Worm (Caenorhabditis elegans) whole organism, young adult: ENCODE measurements around the gene fbxa-69.
"Not testable (repeated sequence)": the region's sequence is repeated elsewhere in the genome, so short reads cannot be mapped to it uniquely, and the experiment has no call there.

Source experiments
- B0261.1 ChIP-seq: sonication (generic microtip); optimal IDR thresholded peaks from 2 replicates; lab custom pipeline; 2016; ENCODE audit warnings: mild to moderate bottlenecking, missing genetic modification characterization, moderate library complexity, missing compliant biosample characterization
- D2030.7 ChIP-seq: fragments of 200-800 bp; sonication (Bioruptor generic); IDR thresholded peaks from 2 replicates; pipeline ENCODE4 v1.3.6; 2022; ENCODE audit warnings: missing genetic modification reagents, missing genetic modification characterization, missing compliant biosample characterization
- F10E7.11 ChIP-seq: sonication (generic microtip); optimal IDR thresholded peaks from 2 replicates; lab custom pipeline; 2017; ENCODE audit warnings: mild to moderate bottlenecking, missing genetic modification characterization, moderate library complexity, missing compliant biosample characterization
- F33H1.4 ChIP-seq: fragments of 200-800 bp; sonication (Bioruptor generic); IDR thresholded peaks from 2 replicates; pipeline ENCODE4 v1.3.6; 2022; ENCODE audit warnings: missing genetic modification reagents, missing genetic modification characterization, missing compliant biosample characterization
- F55B11.4 ChIP-seq: sonication (generic microtip); optimal IDR thresholded peaks from 2 replicates; lab custom pipeline; 2016; ENCODE audit warnings: missing compliant biosample characterization, missing genetic modification characterization, borderline replicate concordance; ENCODE audit not compliant: insufficient read depth
- K11D2.4 ChIP-seq: fragments of 200-800 bp; sonication (Bioruptor generic); IDR thresholded peaks from 2 replicates; pipeline ENCODE4 v1.3.6; 2022; ENCODE audit warnings: missing genetic modification reagents, missing genetic modification characterization, missing compliant biosample characterization
- T26A5.8 ChIP-seq: sonication (generic microtip); optimal IDR thresholded peaks from 2 replicates; lab custom pipeline; 2016; ENCODE audit warnings: missing genetic modification characterization, missing compliant biosample characterization
- Y53F4B.3 ChIP-seq: fragments of 200-800 bp; sonication (Bioruptor generic); IDR thresholded peaks from 2 replicates; pipeline ENCODE4 v1.3.6; 2022; ENCODE audit warnings: missing genetic modification reagents, missing genetic modification characterization, missing compliant biosample characterization
- Y79H2A.3 ChIP-seq: fragments of 200-800 bp; sonication (Bioruptor generic); conservative IDR thresholded peaks from 2 replicates; pipeline ENCODE4 v1.3.6; 2022; ENCODE audit warnings: missing genetic modification reagents, missing genetic modification characterization, missing compliant biosample characterization
- akir-1 ChIP-seq: fragments of 200-800 bp; sonication (Bioruptor generic); optimal IDR thresholded peaks from 2 replicates; lab custom pipeline; 2018; ENCODE audit warnings: mild to moderate bottlenecking, missing genetic modification characterization, moderate library complexity, missing compliant biosample characterization
- aptf-3 ChIP-seq: fragments of 200-800 bp; sonication (Bioruptor generic); IDR thresholded peaks from 2 replicates; pipeline ENCODE4 v1.3.6; 2022; ENCODE audit warnings: missing genetic modification characterization, missing compliant biosample characterization
- athp-1 ChIP-seq: sonication (generic microtip); optimal IDR thresholded peaks from 2 replicates; lab custom pipeline; 2017; ENCODE audit warnings: mild to moderate bottlenecking, missing genetic modification characterization, missing compliant biosample characterization
- cebp-2 ChIP-seq: fragments of 200-800 bp; sonication (Bioruptor generic); IDR thresholded peaks from 2 replicates; pipeline ENCODE4 v1.3.6; 2022; ENCODE audit warnings: missing genetic modification characterization, missing compliant biosample characterization
- dox-1 ChIP-seq: fragments of 200-800 bp; sonication (Bioruptor generic); IDR thresholded peaks from 2 replicates; pipeline ENCODE4 v1.3.6; 2022; ENCODE audit warnings: missing genetic modification reagents, missing genetic modification characterization, missing compliant biosample characterization
- dpff-1 ChIP-seq: sonication (generic microtip); optimal IDR thresholded peaks from 2 replicates; lab custom pipeline; 2017; ENCODE audit warnings: mild to moderate bottlenecking, missing genetic modification characterization, missing compliant biosample characterization
- dpl-1 ChIP-seq: fragments of 150-350 bp; optimal IDR thresholded peaks from 2 replicates; lab custom pipeline; 2014; ENCODE audit warnings: missing biosample characterization, missing genetic modification reagents, missing genetic modification characterization
- him-1 ChIP-seq: sonication (generic microtip); optimal IDR thresholded peaks from 2 replicates; lab custom pipeline; 2016; ENCODE audit warnings: missing genotype, missing genetic modification reagents, missing genetic modification characterization, missing compliant biosample characterization
- hlh-12 ChIP-seq: sonication (generic microtip); optimal IDR thresholded peaks from 2 replicates; lab custom pipeline; 2016; ENCODE audit warnings: missing genetic modification characterization, missing compliant biosample characterization
- hrde-1 ChIP-seq: sonication (generic microtip); optimal IDR thresholded peaks from 2 replicates; lab custom pipeline; 2016; ENCODE audit warnings: missing genetic modification characterization, mild to moderate bottlenecking, missing compliant biosample characterization, moderate library complexity, missing genotype, missing genetic modification reagents, borderline replicate concordance
- lag-1 ChIP-seq: fragments of 200-800 bp; sonication (Bioruptor generic); IDR thresholded peaks from 2 replicates; pipeline ENCODE4 v1.3.6; 2022; ENCODE audit warnings: missing genetic modification reagents, missing genetic modification characterization, missing compliant biosample characterization
- let-526 ChIP-seq: fragments of 200-800 bp; sonication (Bioruptor generic); IDR thresholded peaks from 2 replicates; pipeline ENCODE4 v1.3.6; 2022; ENCODE audit warnings: missing genetic modification reagents, missing genetic modification characterization, missing compliant biosample characterization
- let-607 ChIP-seq, 2 experiments: fragments of 200-800 bp in 1 of 2; sonication (Bioruptor generic) in 1 of 2; sonication (generic microtip) in 1 of 2; optimal IDR thresholded peaks; 2 replicates each; lab custom pipeline; 2016 to 2018; ENCODE audit warnings: mild to moderate bottlenecking in 2 of 2, missing compliant biosample characterization in 2 of 2, missing genetic modification characterization in 2 of 2, moderate library complexity in 2 of 2, missing genotype in 1 of 2
- lin-26 ChIP-seq: fragments of 200-800 bp; sonication (Bioruptor generic); IDR thresholded peaks from 2 replicates; pipeline ENCODE4 v1.3.6; 2022; ENCODE audit warnings: missing genetic modification reagents, missing genetic modification characterization, missing compliant biosample characterization
- lin-35 ChIP-seq, 3 experiments: fragments of 150-350 bp in 2 of 3; sonication (generic microtip) in 1 of 3; optimal IDR thresholded peaks; 2 replicates each; lab custom pipeline; 2014 to 2018; ENCODE audit warnings: missing biosample characterization in 3 of 3, missing genetic modification characterization in 3 of 3, missing genetic modification reagents in 3 of 3
- lin-54 ChIP-seq: fragments of 200-800 bp; sonication (Bioruptor generic); optimal IDR thresholded peaks from 2 replicates; lab custom pipeline; 2018; ENCODE audit warnings: mild to moderate bottlenecking, missing genetic modification characterization, missing compliant biosample characterization
- lsl-1 ChIP-seq: fragments of 200-800 bp; sonication (Bioruptor generic); optimal IDR thresholded peaks from 2 replicates; lab custom pipeline; 2018; ENCODE audit warnings: mild to moderate bottlenecking, missing genetic modification characterization, moderate library complexity, missing compliant biosample characterization
- madf-6 ChIP-seq: fragments of 200-800 bp; sonication (Bioruptor generic); IDR thresholded peaks from 2 replicates; pipeline ENCODE4 v1.3.6; 2022; ENCODE audit warnings: missing genetic modification reagents, missing genetic modification characterization, missing compliant biosample characterization
- nfya-2 ChIP-seq: fragments of 200-800 bp; sonication (Bioruptor generic); IDR thresholded peaks from 2 replicates; pipeline ENCODE4 v1.3.6; 2022; ENCODE audit warnings: missing genetic modification reagents, missing genetic modification characterization, missing compliant biosample characterization
- nfyb-1 ChIP-seq: fragments of 200-800 bp; sonication (Bioruptor generic); IDR thresholded peaks from 2 replicates; pipeline ENCODE4 v1.3.6; 2022; ENCODE audit warnings: missing genetic modification reagents, missing genetic modification characterization, missing compliant biosample characterization
- nhr-90 ChIP-seq: sonication (generic microtip); optimal IDR thresholded peaks from 2 replicates; lab custom pipeline; 2016; ENCODE audit warnings: missing genotype, mild to moderate bottlenecking, missing genetic modification characterization, missing compliant biosample characterization
- rcor-1 ChIP-seq: fragments of 200-800 bp; sonication (Bioruptor generic); IDR thresholded peaks from 2 replicates; pipeline ENCODE4 v1.3.6; 2022; ENCODE audit warnings: missing genetic modification reagents, missing genetic modification characterization, missing compliant biosample characterization
- repo-1 ChIP-seq: sonication (generic microtip); optimal IDR thresholded peaks from 2 replicates; lab custom pipeline; 2017; ENCODE audit warnings: mild to moderate bottlenecking, missing genetic modification characterization, missing compliant biosample characterization
- snpc-1.3 ChIP-seq: sonication (generic microtip); optimal IDR thresholded peaks from 2 replicates; lab custom pipeline; 2017; ENCODE audit warnings: missing genetic modification characterization, mild to moderate bottlenecking, missing compliant biosample characterization, antibody characterized with exemption, moderate library complexity, missing genotype, missing genetic modification reagents; ENCODE audit not compliant: insufficient read depth
- somi-1 ChIP-seq: fragments of 200-800 bp; sonication (Bioruptor generic); optimal IDR thresholded peaks from 2 replicates; lab custom pipeline; 2018; ENCODE audit warnings: mild to moderate bottlenecking, missing genetic modification characterization, missing compliant biosample characterization
- zfh-2 ChIP-seq: fragments of 200-800 bp; sonication (Bioruptor generic); conservative IDR thresholded peaks from 2 replicates; pipeline ENCODE4 v1.3.6; 2022; ENCODE audit warnings: missing genetic modification reagents, missing genetic modification characterization, missing compliant biosample characterization
- ztf-22 ChIP-seq: fragments of 200-800 bp; sonication (Bioruptor generic); optimal IDR thresholded peaks from 2 replicates; lab custom pipeline; 2018; ENCODE audit warnings: mild to moderate bottlenecking, missing genetic modification characterization, moderate library complexity, missing compliant biosample characterization

The fbxa-69 gene

DNA sequence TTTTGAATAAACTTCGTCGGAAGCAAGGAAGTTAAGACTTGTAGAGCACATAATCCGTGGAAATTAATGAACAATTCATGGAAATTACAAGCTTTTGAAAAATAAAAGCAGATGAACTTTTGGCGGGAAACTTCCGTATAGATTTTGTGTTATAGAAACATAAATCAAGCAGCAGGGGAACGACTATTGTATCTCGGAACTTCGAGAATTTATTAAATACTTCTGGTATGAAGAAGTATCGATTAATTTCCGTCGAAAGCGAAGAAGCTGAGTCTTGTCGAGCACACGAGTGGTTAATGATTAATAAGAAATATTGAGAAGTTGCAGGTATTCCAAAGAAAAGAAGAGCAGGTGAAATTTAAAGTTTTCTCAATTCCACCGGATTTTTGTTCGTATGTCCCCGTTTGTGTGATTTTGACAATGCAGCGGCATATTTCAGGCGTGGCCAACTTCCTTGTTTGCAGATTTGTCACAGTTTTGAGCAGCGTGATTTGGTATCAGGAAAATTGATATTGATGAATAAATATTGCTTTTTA, 34.6 kb upstream of the fbxa-69 start, which contains the start of gene srh-147:
Gene srh-147 (minus strand): TSS at position 51 of the 536 bp plus-strand sequence.
- not testable (repeated sequence) for TF ChIP-seq cebp-2 (GFP tag; lab: Robert Waterston, UW); madf-6 (GFP tag; lab: Robert Waterston, UW); somi-1 (GFP tag; lab: Kevin White, UChicago)

DNA sequence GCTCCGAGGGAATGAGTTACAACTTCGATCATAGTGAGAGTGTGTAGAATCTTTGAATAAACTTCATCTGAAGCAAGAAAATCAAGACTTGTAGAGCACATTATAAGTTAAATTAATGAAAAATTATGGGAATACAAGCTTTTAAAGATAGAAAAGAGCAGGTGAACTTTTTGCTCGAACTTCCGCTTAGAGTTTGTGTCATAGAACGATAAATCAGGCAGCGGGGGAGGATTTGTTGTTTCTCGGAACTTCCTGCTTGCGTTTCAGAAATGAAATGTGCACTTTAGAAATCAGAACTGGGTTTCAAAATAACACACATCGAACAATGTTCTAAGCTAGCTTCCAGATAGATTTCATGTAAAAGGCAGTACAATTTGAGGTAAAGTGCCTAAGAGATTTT, 25.3 kb upstream of the fbxa-69 start, which contains the start of gene srh-149:
Gene srh-149 (minus strand): TSS at position 101 of the 400 bp plus-strand sequence.
- no peak for TF ChIP-seq dox-1 (GFP tag; lab: Robert Waterston, UW)
- no peak for TF ChIP-seq snpc-1.3 (tag; lab: Kevin White, UChicago)
- no peak for TF ChIP-seq K11D2.4 (GFP tag; lab: Robert Waterston, UW)
- TF ChIP-seq F55B11.4, result no peak
- TF ChIP-seq athp-1 (tag; lab: Kevin White, UChicago), result no peak
- no peak for TF ChIP-seq F33H1.4 (GFP tag; lab: Robert Waterston, UW)
- no peak for TF ChIP-seq D2030.7 (GFP tag; lab: Robert Waterston, UW)
- TF ChIP-seq dpff-1 (tag; lab: Kevin White, UChicago), result no peak

DNA sequence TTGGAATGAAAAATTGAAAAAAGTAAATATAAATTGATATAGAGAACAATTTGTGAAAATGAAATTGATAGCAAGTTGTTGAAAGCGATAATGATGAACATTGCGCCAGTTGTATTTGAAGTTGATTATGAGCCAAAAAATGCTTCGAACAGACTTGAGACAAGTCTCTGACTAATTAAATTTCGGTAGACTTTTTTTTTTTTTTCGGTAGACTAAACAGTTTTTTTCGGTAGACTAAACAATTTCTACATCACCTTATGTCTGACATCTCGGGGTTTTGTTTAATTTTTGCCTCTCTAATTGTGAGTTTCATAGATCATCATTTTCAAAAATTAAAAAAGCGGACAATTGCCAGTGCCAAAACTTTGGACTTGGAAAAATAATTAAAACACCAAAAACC, 17.9 kb upstream of the fbxa-69 start, which contains the start of gene srbc-54:
Gene srbc-54 (minus strand): TSS at position 101 of the 400 bp plus-strand sequence.
- no peak for TF ChIP-seq him-1 (tag; lab: Kevin White, UChicago)
- no peak for TF ChIP-seq rcor-1 (GFP tag; lab: Robert Waterston, UW)
- no peak for TF ChIP-seq hlh-12

DNA sequence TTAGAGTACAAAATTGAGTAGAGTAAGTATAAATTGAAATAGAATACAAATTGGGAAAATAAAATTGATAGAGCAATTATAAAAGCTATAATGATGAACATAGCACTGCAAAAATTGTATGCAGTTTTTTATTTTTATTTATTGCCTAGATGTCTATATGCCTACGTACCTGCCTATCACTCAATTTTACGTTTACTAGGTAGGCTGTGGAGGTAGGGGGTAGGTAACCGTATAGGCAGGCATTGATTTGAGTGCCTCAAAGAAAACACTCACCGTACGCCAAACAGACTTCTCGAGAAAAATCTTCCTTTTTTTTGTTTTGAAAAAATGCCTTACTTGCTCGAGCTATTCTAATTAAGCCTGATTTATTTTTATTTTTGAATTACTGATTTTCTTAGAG, 15.8 kb upstream of the fbxa-69 start, which contains the start of gene srbc-56:
Gene srbc-56 (minus strand): TSS at position 101 of the 400 bp plus-strand sequence.
- TF ChIP-seq lin-35 (GFP tag; optimal IDR thresholded peaks at IDR 0.05; lab: Kevin White, UChicago) (no peak), somi-1 (GFP tag; lab: Kevin White, UChicago) (no peak)

DNA sequence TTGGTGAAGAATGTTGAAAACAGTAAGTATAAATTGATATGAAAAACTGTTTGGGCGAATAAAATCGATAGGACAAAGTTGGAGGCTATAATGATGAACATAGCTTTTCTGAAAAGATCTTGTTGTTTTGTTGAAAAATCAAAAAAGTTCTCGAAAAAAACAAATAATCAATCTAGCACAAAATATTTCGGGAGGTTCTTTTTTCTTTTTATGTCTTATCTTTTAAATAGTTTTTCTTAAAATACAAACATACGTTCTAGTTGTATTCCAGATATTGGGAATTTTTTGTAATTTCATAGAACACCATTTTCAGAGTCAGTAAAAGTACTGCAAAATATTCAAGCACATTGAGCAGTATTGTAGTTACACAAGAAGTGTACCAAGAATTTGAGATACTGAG, 14.1 kb upstream of the fbxa-69 start, which contains the start of gene srbc-55:
Gene srbc-55 (minus strand): TSS at position 101 of the 400 bp plus-strand sequence.
- TF ChIP-seq F10E7.11 (tag; lab: Kevin White, UChicago) (no peak), lsl-1 (GFP tag; lab: Kevin White, UChicago) (no peak), B0261.1 (no peak), lag-1 (GFP tag; lab: Robert Waterston, UW) (no peak), hrde-1 (no peak), let-607 (tag; optimal IDR thresholded peaks at IDR 0.05; lab: Kevin White, UChicago) (no peak), akir-1 (GFP tag; lab: Kevin White, UChicago) (no peak), dpl-1 (no peak), repo-1 (tag; lab: Kevin White, UChicago) (no peak), let-526 (GFP tag; lab: Robert Waterston, UW) (no peak)

DNA sequence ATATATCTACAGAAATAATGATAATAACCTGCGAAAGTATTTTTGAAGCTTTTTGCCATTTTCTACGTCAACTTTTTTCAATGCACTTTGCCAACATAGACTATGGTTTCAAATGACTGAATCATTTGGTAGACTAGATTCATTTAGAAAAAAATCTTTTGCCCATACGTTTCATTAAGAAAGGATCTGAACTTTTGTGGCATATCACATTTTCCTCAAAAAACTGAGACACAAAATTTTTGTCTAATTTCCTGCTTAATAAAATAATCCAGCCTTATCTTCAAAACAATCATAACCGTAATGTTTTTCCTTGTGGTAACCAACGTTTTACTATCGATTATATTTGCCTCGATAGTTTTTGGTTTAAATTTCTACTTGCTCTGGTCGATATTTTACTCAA, 10.3 kb upstream of the fbxa-69 start, which contains the start of gene srbc-51:
Gene srbc-51 (plus strand): TSS at position 301 of the 400 bp plus-strand sequence.
- TF ChIP-seq lin-54, result no peak
- no peak for TF ChIP-seq him-1 (tag; lab: Kevin White, UChicago)
- no peak for TF ChIP-seq lag-1 (GFP tag; lab: Robert Waterston, UW)
- TF ChIP-seq zfh-2 (GFP tag; lab: Robert Waterston, UW), result no peak
- TF ChIP-seq Y53F4B.3 (GFP tag; lab: Robert Waterston, UW), result no peak
- TF ChIP-seq nfyb-1 (GFP tag; lab: Robert Waterston, UW), result no peak
- no peak for TF ChIP-seq Y79H2A.3 (GFP tag; lab: Robert Waterston, UW)
- no peak for TF ChIP-seq lin-26 (GFP tag; lab: Robert Waterston, UW)
- no peak for TF ChIP-seq ztf-22 (GFP tag; lab: Kevin White, UChicago)
- no peak for TF ChIP-seq nhr-90 (tag; lab: Kevin White, UChicago)
- TF ChIP-seq nfya-2, result no peak
- no peak for TF ChIP-seq T26A5.8 (tag; lab: Kevin White, UChicago)
- TF ChIP-seq aptf-3 (GFP tag; lab: Robert Waterston, UW), result no peak
